Fruit fly (Drosophila melanogaster): ENCODE results near the gene CG4596.
A peak's percentile ranks its signal among the peaks of the same experiment; 100 is the strongest.

CG4596 gene

DNA sequence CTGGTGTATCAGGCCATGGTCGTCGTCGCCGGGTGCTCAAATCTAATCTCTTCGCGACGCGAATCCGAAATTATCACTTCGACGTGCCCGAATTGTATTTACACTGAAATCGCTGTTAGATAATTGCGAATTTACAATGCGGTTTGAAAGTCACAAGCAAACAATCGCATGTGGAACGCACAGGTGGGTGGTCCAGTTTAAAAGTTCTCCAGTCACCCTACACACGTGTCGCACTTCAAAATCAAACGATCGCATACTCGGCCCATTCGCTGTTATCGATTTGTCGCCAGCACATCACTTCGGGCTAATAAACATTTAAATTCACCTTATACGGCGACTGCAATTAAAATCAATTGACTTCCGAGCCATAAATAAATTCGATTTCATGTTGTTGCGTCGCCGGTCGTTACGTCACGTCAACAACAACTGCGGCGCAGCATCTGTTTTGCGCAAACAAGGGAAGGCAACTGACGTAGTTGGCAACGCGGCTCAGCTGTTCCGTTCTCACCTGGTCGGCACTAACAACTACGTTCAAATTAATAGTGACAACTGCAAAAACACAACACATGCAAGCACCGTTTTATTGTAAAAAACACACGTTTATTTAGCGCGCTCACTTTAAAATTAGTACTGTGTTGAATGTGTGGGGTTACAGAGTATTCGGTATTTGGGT lies 9.9 kb upstream of the CG4596 start, which contains the start of gene CG6574:
TSS of gene CG6574 (minus strand) at position 216 of the 673 bp plus-strand sequence.
- TF ChIP-seq CTCF (optimal IDR thresholded peaks at IDR 0.05): no peak
- TF ChIP-seq CG8478 (optimal IDR thresholded peaks at IDR 0.05): no peak

dm6 chr3R:10863446-10863819 lies 9.4 kb upstream of the CG4596 start:
- TF ChIP-seq CG8478 (optimal IDR thresholded peaks at IDR 0.05) (no peak), CTCF (optimal IDR thresholded peaks at IDR 0.05) (no peak)

DNA sequence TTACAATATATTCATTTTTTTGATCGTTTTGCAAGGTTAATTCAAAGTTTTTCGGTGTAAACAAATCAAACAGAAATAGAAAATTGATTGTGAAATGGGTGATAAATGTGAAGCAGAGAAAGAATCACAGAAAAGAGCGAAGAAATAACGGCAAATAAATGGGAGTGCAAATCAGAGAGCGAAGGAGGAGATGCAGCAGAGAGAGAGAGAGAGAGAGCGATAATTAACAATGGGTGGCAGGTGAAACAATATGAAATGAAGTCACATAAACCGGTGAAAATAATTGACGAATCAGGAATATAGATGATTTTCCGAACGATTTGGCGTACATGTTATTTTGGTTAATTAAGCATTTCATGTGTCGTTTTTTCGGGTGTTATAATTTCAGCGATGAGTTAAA lies 8.9 kb upstream of the CG4596 start:
- TF ChIP-seq CTCF (optimal IDR thresholded peaks at IDR 0.05) (no peak), CG8478 (optimal IDR thresholded peaks at IDR 0.05) (no peak)

DNA sequence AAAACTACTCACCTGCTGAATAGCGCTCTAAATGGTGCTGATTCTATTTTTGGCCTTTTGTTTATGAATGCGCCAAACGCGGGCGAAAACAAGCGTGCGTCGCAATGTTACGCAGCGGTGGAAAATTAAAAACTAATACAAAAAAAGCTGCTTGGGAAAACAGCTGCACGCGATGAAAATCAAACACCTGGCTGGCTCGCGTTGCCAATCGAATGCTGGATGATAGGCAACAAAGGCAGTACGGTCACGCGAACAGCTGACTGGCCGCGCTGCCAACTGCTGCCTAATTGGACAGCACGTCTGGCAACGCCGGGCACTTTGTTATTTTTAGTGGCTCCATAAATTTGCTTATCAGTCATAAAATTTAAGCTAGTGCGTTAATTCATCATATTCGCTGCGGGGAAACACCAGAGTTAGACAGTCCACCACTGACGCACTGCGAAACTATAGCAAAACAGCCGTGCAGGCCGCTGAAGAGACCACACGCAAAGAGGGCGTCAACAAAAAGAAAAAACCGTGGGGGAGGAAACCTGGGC lies 4.3 kb upstream of the CG4596 start, which contains the start of the genes SelR and Tsp86D:
TSS of gene SelR (minus strand) at position 216 of the 536 bp plus-strand sequence.
TSS of gene Tsp86D (plus strand) at position 282 of the 536 bp plus-strand sequence.
- TF ChIP-seq CG8478 (optimal IDR thresholded peaks at IDR 0.05): no peak
- TF ChIP-seq CTCF (optimal IDR thresholded peaks at IDR 0.05): peak; percentile 42 to 44

dm6 chr3R:10870561-10870960 lies 2.3 kb upstream of the CG4596 start:
- TF ChIP-seq CG8478 (optimal IDR thresholded peaks at IDR 0.05) (no peak), CTCF (optimal IDR thresholded peaks at IDR 0.05) (no peak)

dm6 chr3R:10872148-10872783 lies 572 bp upstream of the CG4596 start, which contains the start of gene Fdh:
Gene Fdh, minus strand, starts transcription at chr3R:10872381.
- TF ChIP-seq CTCF (optimal IDR thresholded peaks at IDR 0.05): no peak
- no peak for TF ChIP-seq CG8478 (optimal IDR thresholded peaks at IDR 0.05)

DNA sequence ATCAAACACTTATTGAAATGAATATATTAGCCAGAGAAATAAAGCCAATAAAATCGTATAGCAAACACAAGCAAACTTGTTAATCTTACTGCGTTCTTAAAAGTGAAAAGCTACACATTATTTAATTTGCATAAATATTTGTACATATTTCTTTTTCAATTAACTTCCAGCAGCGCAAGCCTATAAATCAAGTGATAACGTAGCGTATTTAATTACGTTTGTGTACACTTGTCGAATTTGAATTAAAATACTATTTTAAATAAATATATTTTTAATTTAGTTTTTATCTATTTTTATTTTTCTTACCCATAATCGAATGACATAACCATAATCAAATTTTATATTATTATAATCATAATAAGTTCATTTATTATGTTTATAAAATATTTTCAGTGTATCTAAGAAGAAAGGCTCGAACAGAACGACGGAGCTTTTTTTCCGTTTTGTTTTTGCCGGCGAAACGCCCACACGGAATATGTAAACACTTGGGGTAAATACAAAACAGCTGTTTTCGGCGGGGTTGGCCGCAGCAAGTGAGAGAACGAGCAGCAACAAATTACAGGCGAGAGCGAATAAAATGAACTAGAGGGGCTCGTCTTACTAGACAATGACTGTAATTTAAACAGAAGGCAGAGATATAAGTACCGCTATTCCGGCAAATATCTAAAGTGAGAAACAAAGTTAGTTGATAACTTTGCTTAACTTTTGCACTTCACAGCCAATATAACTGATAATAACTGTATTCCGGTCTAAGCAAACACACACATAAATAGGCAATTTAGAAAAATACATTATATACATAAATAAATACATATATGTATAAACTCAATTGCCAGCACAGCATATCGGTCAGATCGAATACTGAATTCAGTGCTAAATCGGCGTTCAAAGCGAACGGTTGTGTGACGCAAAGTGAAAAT lies 2.9 kb downstream of the CG4596 start, which contains the start of gene Sodh2:
TSS of gene Sodh2 (plus strand) at position 870 of the 920 bp plus-strand sequence.
- TF ChIP-seq CTCF (optimal IDR thresholded peaks at IDR 0.05) (no peak), CG8478 (optimal IDR thresholded peaks at IDR 0.05) (no peak)

dm6 chr3R:10877808-10878207 lies 5.0 kb downstream of the CG4596 start:
- TF ChIP-seq CTCF (optimal IDR thresholded peaks at IDR 0.05): no peak
- no peak for TF ChIP-seq CG8478 (optimal IDR thresholded peaks at IDR 0.05)

DNA sequence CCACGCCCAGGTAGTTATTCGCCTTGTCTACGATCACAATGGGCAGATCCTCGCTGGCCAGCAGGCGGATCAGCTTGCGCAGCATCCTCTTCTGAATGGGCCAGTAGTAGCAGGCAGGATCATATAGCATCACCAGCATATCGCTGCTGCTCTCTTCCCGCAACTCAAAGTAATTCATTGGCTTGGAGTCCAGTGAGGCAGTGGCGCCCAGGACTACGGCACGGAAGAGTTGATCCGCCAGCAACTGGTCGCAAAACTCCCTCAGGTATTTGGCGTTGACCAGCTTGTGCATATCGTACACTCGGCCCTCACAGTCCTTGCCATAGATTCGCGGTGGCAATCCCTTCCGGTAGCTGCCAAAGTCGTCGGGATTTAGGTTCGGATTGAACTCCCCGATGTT lies 5.8 kb downstream of the CG4596 start:
- TF ChIP-seq CG8478 (optimal IDR thresholded peaks at IDR 0.05): no peak

dm6 chr3R:10879219-10879618 lies 6.4 kb downstream of the CG4596 start, which contains the start of gene CG14695:
Gene CG14695, minus strand, starts transcription at chr3R:10879319.
- no peak for TF ChIP-seq CG8478 (optimal IDR thresholded peaks at IDR 0.05)
- no peak for TF ChIP-seq CTCF (optimal IDR thresholded peaks at IDR 0.05)

DNA sequence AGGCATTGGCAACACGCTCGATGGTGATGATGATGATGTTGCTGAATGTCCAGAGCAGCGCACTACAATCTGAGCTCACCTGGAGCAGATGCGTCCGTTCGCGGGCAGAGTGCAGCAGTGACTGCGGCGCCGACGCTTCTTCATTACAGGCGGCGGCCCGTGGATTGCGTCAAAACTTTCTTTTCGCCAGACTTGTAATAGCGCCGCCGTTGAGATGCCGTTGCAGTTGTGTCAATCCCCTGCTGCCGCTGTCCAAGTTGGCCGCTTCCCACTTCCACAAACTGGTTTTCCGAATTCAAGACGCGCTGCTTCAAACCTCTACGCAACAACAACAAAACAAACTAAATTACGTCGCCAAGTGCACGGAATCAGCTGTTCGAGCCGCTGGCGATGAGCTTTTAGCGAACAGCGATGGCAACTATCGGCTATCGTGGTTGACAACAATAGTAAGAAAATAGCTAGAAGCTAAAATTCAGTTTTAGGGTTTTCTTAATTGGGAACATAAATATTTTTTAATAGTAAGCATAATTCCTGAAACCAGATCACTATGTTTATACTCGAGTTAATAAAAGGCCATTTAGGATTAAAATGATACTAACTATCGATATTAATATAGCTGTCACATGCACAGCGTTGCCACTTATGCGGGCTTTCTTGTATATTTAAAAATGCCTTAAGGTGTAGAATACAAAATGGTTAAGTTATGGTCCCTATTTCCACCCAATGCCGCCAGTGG lies 9.2 kb downstream of the CG4596 start, which contains the start of gene Tpc1:
TSS of gene Tpc1 (minus strand) at position 365 of the 736 bp plus-strand sequence.
- TF ChIP-seq CG8478 (optimal IDR thresholded peaks at IDR 0.05) (no peak), CTCF (optimal IDR thresholded peaks at IDR 0.05) (no peak)

DNA sequence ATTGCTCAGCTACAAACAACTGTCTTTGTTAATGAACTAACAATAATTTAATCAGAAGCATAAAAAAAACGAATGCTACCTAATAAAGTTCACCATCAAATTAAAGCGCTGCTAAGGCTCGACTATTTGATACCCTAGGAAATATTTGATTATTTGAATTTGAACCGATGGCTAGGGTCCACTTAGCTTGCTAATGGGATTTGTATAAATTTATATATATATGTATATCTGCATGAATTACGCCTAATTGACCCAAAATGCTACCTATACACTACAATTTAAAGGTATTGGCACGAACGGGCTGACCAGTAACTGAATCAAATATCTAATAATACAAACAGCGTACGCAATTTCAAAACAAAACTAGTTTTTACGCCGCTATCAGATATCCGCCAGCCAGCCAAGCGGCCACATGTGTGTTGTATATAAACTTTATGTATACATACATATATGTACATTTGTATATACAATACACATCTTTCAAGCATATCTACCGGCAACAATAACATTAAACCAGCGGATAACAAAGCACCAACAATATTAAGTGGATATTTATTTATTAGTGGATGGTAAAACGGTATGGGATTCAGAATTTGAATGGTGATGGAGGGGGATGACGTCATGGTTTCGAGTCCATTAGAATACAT lies 11.3 kb downstream of the CG4596 start:
- TF ChIP-seq CTCF (optimal IDR thresholded peaks at IDR 0.05) (no peak), CG8478 (optimal IDR thresholded peaks at IDR 0.05) (no peak)

DNA sequence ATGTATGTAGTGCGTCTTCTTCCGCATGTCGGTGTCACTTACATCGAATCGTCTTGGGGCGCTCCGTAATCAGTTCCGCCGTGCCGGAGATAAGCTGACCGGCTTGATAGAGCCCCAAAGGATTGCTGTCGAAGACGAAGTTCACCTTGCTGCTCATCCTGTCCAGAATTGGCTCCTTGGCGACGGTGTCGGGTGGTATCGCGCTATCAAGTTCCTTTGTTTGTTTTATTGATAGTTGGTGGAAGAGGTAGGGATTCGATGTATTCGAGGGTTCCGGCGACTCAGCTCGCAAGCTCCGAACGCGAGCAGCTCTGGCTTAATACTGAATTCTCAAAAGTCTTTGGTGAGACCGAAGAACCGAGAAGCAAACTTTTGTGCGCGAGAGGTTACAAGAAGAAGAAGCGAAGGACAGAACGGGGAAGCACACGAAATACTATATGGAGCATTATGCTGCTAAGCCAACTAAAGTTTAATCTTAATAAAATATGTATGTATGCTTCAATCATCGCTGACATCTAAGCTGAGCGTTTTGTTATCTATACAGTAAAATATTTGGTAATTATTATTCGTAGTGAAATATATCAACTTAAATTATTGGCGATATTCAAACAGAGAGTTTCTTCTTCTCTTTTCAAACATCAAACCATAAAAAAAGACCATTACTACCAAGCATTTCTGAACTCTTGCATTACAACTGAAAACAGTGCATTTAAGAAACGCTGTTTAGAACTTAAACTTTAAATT lies 12.0 kb downstream of the CG4596 start, which contains the start of gene CG14696:
TSS of gene CG14696 (minus strand) at position 324 of the 744 bp plus-strand sequence.
- TF ChIP-seq CG8478 (optimal IDR thresholded peaks at IDR 0.05) (no peak), CTCF (optimal IDR thresholded peaks at IDR 0.05) (no peak)
